Fruit fly (Drosophila melanogaster) whole organism, adult: Measurements from ENCODE around the gene Brms1.

Experiments used
- CG11617 ChIP-seq: fragments of 200-800 bp; sonication (Bioruptor generic); optimal IDR thresholded peaks from 2 replicates; lab custom pipeline; 2017; ENCODE audit warnings: mild to moderate bottlenecking, missing biosample characterization, missing genetic modification reagents, missing genetic modification characterization
- CG33017 ChIP-seq: fragments of 200-800 bp; sonication (Bioruptor generic); optimal IDR thresholded peaks from 2 replicates; lab custom pipeline; 2018; ENCODE audit warnings: missing biosample characterization, mild to moderate bottlenecking, missing genetic modification characterization, moderate library complexity
- CG7045 ChIP-seq: fragments of 200-800 bp; sonication (Bioruptor generic); optimal IDR thresholded peaks from 2 replicates; lab custom pipeline; 2017; ENCODE audit warnings: missing biosample characterization, mild to moderate bottlenecking, missing genetic modification characterization
- Mnt ChIP-seq: fragments of 200-800 bp; sonication (Bioruptor generic); optimal IDR thresholded peaks from 2 replicates; lab custom pipeline; 2016; ENCODE audit warnings: missing biosample characterization, mild to moderate bottlenecking, missing genetic modification characterization
- bab1 ChIP-seq: fragments of 200-800 bp; sonication (Bioruptor generic); optimal IDR thresholded peaks from 3 replicates; lab custom pipeline; 2019; ENCODE audit warnings: missing biosample characterization, mild to moderate bottlenecking, missing genetic modification characterization, moderate library complexity
- cnc ChIP-seq, 2 experiments: fragments of >200 bp; optimal IDR thresholded peaks; 2 replicates each; lab custom pipeline; 2017
- kay ChIP-seq: fragments of 200-800 bp; sonication (Bioruptor generic); peaks from one replicate; lab custom pipeline; 2016; ENCODE audit warnings: missing biosample characterization, missing genetic modification characterization, borderline replicate concordance
- pad ChIP-seq: fragments of 200-800 bp; sonication (Bioruptor generic); optimal IDR thresholded peaks from 3 replicates; lab custom pipeline; 2017; ENCODE audit warnings: missing biosample characterization, missing genetic modification characterization, mild to moderate bottlenecking, moderate library complexity, missing genetic modification reagents
- toe ChIP-seq: fragments of 200-800 bp; sonication (Bioruptor generic); optimal IDR thresholded peaks from 2 replicates; lab custom pipeline; 2016; ENCODE audit warnings: missing biosample characterization, missing genetic modification characterization

- TF ChIP-seq CG33017: no peak
- TF ChIP-seq toe: no peak
- no peak for TF ChIP-seq bab1 (GFP tag; lab: Kevin White, UChicago)
- no peak for TF ChIP-seq kay (GFP tag; lab: Kevin White, UChicago)
- TF ChIP-seq Mnt (GFP tag; lab: Kevin White, UChicago): no peak
- no peak for TF ChIP-seq CG7045 (GFP tag; lab: Kevin White, UChicago)
- no peak for TF ChIP-seq pad (GFP tag; lab: Kevin White, UChicago)
- no peak for TF ChIP-seq cnc (optimal IDR thresholded peaks at IDR 0.05; lab: Kevin White, UChicago)
- no peak for TF ChIP-seq CG11617
Observed at dm6 chrX:12939951-12940350, 30.5 kb upstream of the Brms1 start.
